Worm (Caenorhabditis elegans) whole organism, L3 larva: ENCODE measurements around the gene rps-18.

Source experiments
- aly-2 ChIP-seq: fragments of 150-350 bp; optimal IDR thresholded peaks from 2 replicates; lab custom pipeline; 2014; ENCODE audit warnings: missing biosample characterization, missing genetic modification characterization
- nhr-25 ChIP-seq: sonication (generic microtip); optimal IDR thresholded peaks from 2 replicates; lab custom pipeline; 2017; ENCODE audit warnings: missing biosample characterization, missing genetic modification characterization
- pha-4 ChIP-seq: fragments of 150-350 bp; optimal IDR thresholded peaks from 2 replicates; lab custom pipeline; 2014; ENCODE audit warnings: missing biosample characterization, missing genetic modification reagents, missing genetic modification characterization
- tbx-2 ChIP-seq: sonication (generic microtip); optimal IDR thresholded peaks from 2 replicates; lab custom pipeline; 2016; ENCODE audit warnings: mild to moderate bottlenecking, missing genetic modification characterization, missing compliant biosample characterization

DNA sequence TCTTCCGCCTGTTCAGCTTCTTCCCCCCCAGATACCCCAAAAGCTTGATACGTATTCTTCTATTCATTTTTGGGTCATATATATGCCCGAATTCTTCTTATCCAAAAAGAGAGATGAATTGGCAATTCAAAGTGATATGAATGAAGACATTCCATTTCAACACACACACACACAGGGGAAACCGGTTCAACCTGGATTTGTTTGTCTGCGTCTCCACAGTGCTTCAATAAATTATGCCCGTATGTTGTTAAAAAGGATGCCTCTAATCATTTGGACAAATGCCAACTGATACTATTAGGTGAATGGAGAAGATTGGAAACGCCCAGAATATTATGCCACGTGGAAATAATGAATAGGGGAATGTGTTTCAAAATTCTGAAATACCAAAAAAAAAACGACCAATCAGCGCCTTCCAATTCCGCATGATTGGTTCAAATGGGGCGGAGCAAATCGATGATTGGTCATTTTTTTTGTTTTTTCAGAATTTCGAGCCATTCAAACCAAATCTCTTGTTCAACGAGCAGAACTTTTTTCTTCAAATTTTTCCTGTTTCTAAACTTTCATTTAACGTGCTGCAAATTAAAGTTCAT is 44.5 kb downstream of the rps-18 start:
- no peak for TF ChIP-seq aly-2 (tag; lab: Kevin White, UChicago)
- TF ChIP-seq tbx-2 (tag; lab: Kevin White, UChicago) = no peak
- peak; percentile 82 for TF ChIP-seq nhr-25 (tag; lab: Kevin White, UChicago)
- TF ChIP-seq pha-4 (tag; lab: Kevin White, UChicago) = no peak
